Fruit fly (Drosophila melanogaster): Measurements from ENCODE around the gene CG43145.

DNA sequence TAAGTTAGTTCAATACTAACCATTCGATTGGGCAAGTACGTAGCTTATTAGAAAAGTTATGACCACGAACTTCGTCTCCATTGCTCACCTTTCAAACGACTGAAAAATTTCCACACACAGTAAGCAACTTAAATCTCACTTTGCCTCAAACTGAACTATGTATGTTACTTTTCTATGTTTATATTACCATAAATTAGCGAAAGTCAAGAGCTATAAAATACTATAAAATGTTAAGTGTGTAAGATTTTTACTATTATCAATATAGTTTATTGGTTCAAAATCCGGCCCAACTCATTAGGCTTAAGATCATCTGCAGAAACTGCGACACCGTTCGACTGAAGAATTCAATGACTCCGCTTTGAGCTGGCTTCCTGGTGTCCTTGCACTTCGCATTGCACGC is 33.2 kb upstream of the CG43145 start, which contains the start of gene Sfp24Ba:
- TF ChIP-seq Mrtf (GFP tag; IDR thresholded peaks at IDR 0.05) (no peak), ro (GFP tag; IDR thresholded peaks at IDR 0.05) (no peak), zen (tag; optimal IDR thresholded peaks at IDR 0.05) (no peak), lbe (GFP tag; optimal IDR thresholded peaks at IDR 0.05) (no peak), Side (GFP tag; optimal IDR thresholded peaks at IDR 0.05) (no peak), exex (tag; optimal IDR thresholded peaks at IDR 0.05) (no peak), CG9727 (GFP tag; optimal IDR thresholded peaks at IDR 0.05) (no peak), CrebB (tag; optimal IDR thresholded peaks at IDR 0.05) (no peak), Ssrp (tag; optimal IDR thresholded peaks at IDR 0.05) (no peak), CG4360 (GFP tag; IDR thresholded peaks at IDR 0.05) (no peak), CG4404 (GFP tag; IDR thresholded peaks at IDR 0.05) (no peak), lov (optimal IDR thresholded peaks at IDR 0.05) (no peak), lov (GFP tag; IDR thresholded peaks at IDR 0.05) (no peak), Blimp-1 (GFP tag; optimal IDR thresholded peaks at IDR 0.05) (no peak), inv (GFP tag; IDR thresholded peaks at IDR 0.05; ENCODE audit: partially characterized antibody) (no peak)
